Fruit fly (Drosophila melanogaster): ENCODE data around the gene CG31111.

The CG31111 gene

dm6 chr3R:25077280-25077820 lies 21.4 kb upstream of the CG31111 start (continued):
- TF ChIP-seq CG8089 (GFP tag; optimal IDR thresholded peaks at IDR 0.05) (no peak), CG1233 (GFP tag; optimal IDR thresholded peaks at IDR 0.05) (no peak), Lpt (GFP tag; optimal IDR thresholded peaks at IDR 0.05) (no peak)

- no peak for TF ChIP-seq onecut (GFP tag; IDR thresholded peaks at IDR 0.05)
- peak; percentile 18 for TF ChIP-seq CG13775 (GFP tag; optimal IDR thresholded peaks at IDR 0.05)
- no peak for TF ChIP-seq sug (tag; optimal IDR thresholded peaks at IDR 0.05)
- peak; percentile 57 for TF ChIP-seq gem (tag; optimal IDR thresholded peaks at IDR 0.05)
- TF ChIP-seq Lim3 (GFP tag; IDR thresholded peaks at IDR 0.05), result no peak
- TF ChIP-seq MESR4 (GFP tag; optimal IDR thresholded peaks at IDR 0.05), result peak; percentile 50
- peak; percentile 62; the same call in 1 of the 2 replicates for TF ChIP-seq MBD-R2 (GFP tag; IDR thresholded peaks at IDR 0.05)
- TF ChIP-seq CG32772 (GFP tag; IDR thresholded peaks at IDR 0.05), result no peak
- peak; percentile 20 for TF ChIP-seq CG8290 (GFP tag; optimal IDR thresholded peaks at IDR 0.05)
- TF ChIP-seq CG8290 (tag; optimal IDR thresholded peaks at IDR 0.05), result peak in 1 of 2 experiments; percentile 16
- TF ChIP-seq Spps (tag; optimal IDR thresholded peaks at IDR 0.05), result peak; percentile 3
- no peak for TF ChIP-seq klu (GFP tag; IDR thresholded peaks at IDR 0.05)
- no peak for TF ChIP-seq CG5953 (GFP tag; IDR thresholded peaks at IDR 0.05)
- peak; percentile 69 for TF ChIP-seq CG17829 (tag; optimal IDR thresholded peaks at IDR 0.05)
- TF ChIP-seq CG18262 (tag; optimal IDR thresholded peaks at IDR 0.05), result peak; percentile 3
- TF ChIP-seq gro (GFP tag; optimal IDR thresholded peaks at IDR 0.05), result peak; percentile 40
- TF ChIP-seq Awh (GFP tag; IDR thresholded peaks at IDR 0.05), result no peak
- TF ChIP-seq CG31388 (GFP tag; optimal IDR thresholded peaks at IDR 0.05), result no peak
- no peak; the same call in 1 of the 2 replicates for TF ChIP-seq amos (GFP tag; IDR thresholded peaks at IDR 0.05; ENCODE audit: partially characterized antibody)
- peak; percentile 3 for TF ChIP-seq PHDP (tag; optimal IDR thresholded peaks at IDR 0.05)
- TF ChIP-seq fd102C (GFP tag; optimal IDR thresholded peaks at IDR 0.05), result no peak
- no peak for TF ChIP-seq Meics (GFP tag; optimal IDR thresholded peaks at IDR 0.05)
- TF ChIP-seq CG10979 (tag; optimal IDR thresholded peaks at IDR 0.05), result peak; percentile 13
- TF ChIP-seq CG17186 (GFP tag; optimal IDR thresholded peaks at IDR 0.05), result peak; percentile 14
- peak; percentile 65 for TF ChIP-seq BEAF-32 (GFP tag; optimal IDR thresholded peaks at IDR 0.05)
- TF ChIP-seq Asciz (GFP tag; optimal IDR thresholded peaks at IDR 0.05), result no peak
- TF ChIP-seq CG2712 (tag; optimal IDR thresholded peaks at IDR 0.05), result peak; percentile 58
- TF ChIP-seq D19A (tag; optimal IDR thresholded peaks at IDR 0.05), result peak; percentile 20
- no peak for TF ChIP-seq CG10366 (GFP tag; IDR thresholded peaks at IDR 0.05)
- peak; percentile 59 for TF ChIP-seq lbe (GFP tag; optimal IDR thresholded peaks at IDR 0.05)
- TF ChIP-seq Atf-2 (GFP tag; optimal IDR thresholded peaks at IDR 0.05), result no peak
- TF ChIP-seq CG4707 (GFP tag; optimal IDR thresholded peaks at IDR 0.05), result no peak
- peak; percentile 84 for TF ChIP-seq trem (tag; optimal IDR thresholded peaks at IDR 0.05)
- TF ChIP-seq ind (GFP tag; optimal IDR thresholded peaks at IDR 0.05), result no peak
- peak; percentile 45; the same call in 1 of the 2 replicates for TF ChIP-seq E2f2 (GFP tag; IDR thresholded peaks at IDR 0.05)
- peak; percentile 60 for TF ChIP-seq CG4617 (GFP tag; optimal IDR thresholded peaks at IDR 0.05; ENCODE audit: borderline replicate concordance)
- peak; percentile 57 for TF ChIP-seq CG3995 (GFP tag; optimal IDR thresholded peaks at IDR 0.05)
- peak; percentile 33; the same call in 1 of the 2 replicates for TF ChIP-seq bbx (GFP tag; IDR thresholded peaks at IDR 0.05; ENCODE audit: partially characterized antibody)
- 0 out of 2 replicates have a peak, but pooled peaks have one; percentile 37 for TF ChIP-seq tna (GFP tag; IDR thresholded peaks at IDR 0.05; ENCODE audit: partially characterized antibody)
- TF ChIP-seq Max (GFP tag; optimal IDR thresholded peaks at IDR 0.05), result peak; percentile 68
- peak; percentile 2 for TF ChIP-seq CG10654 (GFP tag; optimal IDR thresholded peaks at IDR 0.05)
- TF ChIP-seq repo (GFP tag; optimal IDR thresholded peaks at IDR 0.05), result no peak
- TF ChIP-seq pfk (GFP tag; optimal IDR thresholded peaks at IDR 0.05), result peak; percentile 94
- TF ChIP-seq CG7963 (GFP tag; IDR thresholded peaks at IDR 0.05; ENCODE audit: partially characterized antibody), result peak; percentile 39; the same call in 1 of the 3 replicates
- TF ChIP-seq vnd (GFP tag; IDR thresholded peaks at IDR 0.05; ENCODE audit: partially characterized antibody), result peak; percentile 52; the same call in 1 of the 3 replicates
Observed at dm6 chr3R:25074558-25074964, 18.6 kb upstream of the CG31111 start, which contains the start of the genes shams and CG11920. shams (minus strand) TSS chr3R:25074607. CG11920 (plus strand) TSS chr3R:25074877.
